Fruit fly (Drosophila melanogaster) whole organism, embryonic: ENCODE results near the gene Gycbeta100B.

ENCODE experiments used
- Adf1 ChIP-seq: fragments of 200-800 bp; sonication (Bioruptor generic); IDR thresholded peaks from 2 replicates; pipeline ENCODE4 v1.3.6; 2022; ENCODE audit warnings: missing biosample characterization, missing genetic modification characterization
- Asciz ChIP-seq: fragments of 200-800 bp; sonication (Bioruptor generic); optimal IDR thresholded peaks from 2 replicates; lab custom pipeline; 2017; ENCODE audit warnings: missing biosample characterization, mild to moderate bottlenecking, missing genetic modification characterization, missing genetic modification reagents
- Atf-2 ChIP-seq: fragments of 200-800 bp; sonication (Bioruptor generic); optimal IDR thresholded peaks from 2 replicates; lab custom pipeline; 2016; ENCODE audit warnings: missing biosample characterization, missing genetic modification characterization
- Bgb ChIP-seq: fragments of 200-800 bp; sonication (Bioruptor generic); IDR thresholded peaks from 2 replicates; pipeline ENCODE4 v1.3.6; 2022; ENCODE audit warnings: missing biosample characterization, missing genetic modification characterization; ENCODE audit not compliant: partially characterized antibody
- CG10979 ChIP-seq: fragments of 200-800 bp; sonication (Bioruptor generic); optimal IDR thresholded peaks from 2 replicates; lab custom pipeline; 2018; ENCODE audit warnings: missing biosample characterization, mild to moderate bottlenecking, missing genetic modification characterization, moderate library complexity
- CG11247 ChIP-seq: fragments of 200-800 bp; sonication (Bioruptor generic); IDR thresholded peaks from 2 replicates; pipeline ENCODE4 v1.3.6; 2022; ENCODE audit warnings: missing biosample characterization, missing genetic modification characterization
- CG12104 ChIP-seq: fragments of 200-800 bp; sonication (Bioruptor generic); optimal IDR thresholded peaks from 3 replicates; lab custom pipeline; 2016; ENCODE audit warnings: missing biosample characterization, missing genetic modification characterization
- CG12219 ChIP-seq: fragments of 200-800 bp; sonication (Bioruptor generic); optimal IDR thresholded peaks from 3 replicates; lab custom pipeline; 2018; ENCODE audit warnings: missing biosample characterization, mild to moderate bottlenecking, missing genetic modification characterization
- CG12299 ChIP-seq: fragments of 200-800 bp; sonication (Bioruptor generic); optimal IDR thresholded peaks from 2 replicates; lab custom pipeline; 2018; ENCODE audit warnings: missing biosample characterization, mild to moderate bottlenecking, missing genetic modification characterization
- CG1233 ChIP-seq: fragments of 200-800 bp; sonication (Bioruptor generic); optimal IDR thresholded peaks from 4 replicates; lab custom pipeline; 2018; ENCODE audit warnings: missing biosample characterization, mild to moderate bottlenecking, missing genetic modification characterization
- CG12659 ChIP-seq: fragments of 200-800 bp; sonication (Bioruptor generic); optimal IDR thresholded peaks from 3 replicates; lab custom pipeline; 2017; ENCODE audit warnings: mild to moderate bottlenecking, missing biosample characterization, missing genetic modification reagents, missing genetic modification characterization
- CG13894 ChIP-seq: fragments of 200-800 bp; sonication (Bioruptor generic); optimal IDR thresholded peaks from 3 replicates; lab custom pipeline; 2018; ENCODE audit warnings: missing biosample characterization, mild to moderate bottlenecking, missing genetic modification characterization, moderate library complexity
- CG15479 ChIP-seq: fragments of 200-800 bp; sonication (Bioruptor generic); optimal IDR thresholded peaks from 3 replicates; lab custom pipeline; 2019; ENCODE audit warnings: missing biosample characterization, mild to moderate bottlenecking, missing genetic modification characterization, moderate library complexity
- CG16813 ChIP-seq: fragments of 200-800 bp; sonication (Bioruptor generic); IDR thresholded peaks from 3 replicates; pipeline ENCODE4 v1.3.6; 2022; ENCODE audit warnings: missing biosample characterization, missing genetic modification characterization; ENCODE audit not compliant: partially characterized antibody
- CG17328 ChIP-seq: fragments of 200-800 bp; sonication (Bioruptor generic); IDR thresholded peaks from 2 replicates; pipeline ENCODE4 v1.3.6; 2022; ENCODE audit warnings: missing biosample characterization, missing genetic modification characterization
- CG18599 ChIP-seq: fragments of 200-800 bp; sonication (Bioruptor generic); optimal IDR thresholded peaks from 3 replicates; lab custom pipeline; 2017; ENCODE audit warnings: missing biosample characterization, missing genetic modification characterization, mild to moderate bottlenecking, moderate library complexity, missing genetic modification reagents
- CG18764 ChIP-seq: fragments of 200-800 bp; sonication (Bioruptor generic); optimal IDR thresholded peaks from 3 replicates; lab custom pipeline; 2016; ENCODE audit warnings: missing biosample characterization, missing genetic modification characterization
- CG2875 ChIP-seq: fragments of 200-800 bp; sonication (Bioruptor generic); optimal IDR thresholded peaks from 2 replicates; lab custom pipeline; 2017; ENCODE audit warnings: missing biosample characterization, mild to moderate bottlenecking, missing genetic modification characterization, missing genetic modification reagents
- CG3281 ChIP-seq: fragments of 200-800 bp; sonication (Bioruptor generic); optimal IDR thresholded peaks from 3 replicates; lab custom pipeline; 2017; ENCODE audit warnings: missing biosample characterization, mild to moderate bottlenecking, missing genetic modification characterization
- CG3407 ChIP-seq: fragments of 200-800 bp; sonication (Bioruptor generic); optimal IDR thresholded peaks from 2 replicates; lab custom pipeline; 2018; ENCODE audit warnings: missing biosample characterization, mild to moderate bottlenecking, missing genetic modification characterization
- CG34376 ChIP-seq: fragments of 200-800 bp; sonication (Bioruptor generic); optimal IDR thresholded peaks from 2 replicates; lab custom pipeline; 2018; ENCODE audit warnings: missing biosample characterization, mild to moderate bottlenecking, missing genetic modification characterization
- CG9876 ChIP-seq: fragments of 200-800 bp; sonication (Bioruptor generic); optimal IDR thresholded peaks from 2 replicates; lab custom pipeline; 2016; ENCODE audit warnings: missing biosample characterization, missing genetic modification characterization
- D19B ChIP-seq: fragments of 200-800 bp; sonication (Bioruptor generic); optimal IDR thresholded peaks from 2 replicates; lab custom pipeline; 2017; ENCODE audit warnings: missing biosample characterization, mild to moderate bottlenecking, missing genetic modification characterization
- Dad ChIP-seq: fragments of 200-800 bp; sonication (Bioruptor generic); optimal IDR thresholded peaks from 3 replicates; lab custom pipeline; 2016; ENCODE audit warnings: missing biosample characterization, missing genetic modification characterization
- Dek ChIP-seq: fragments of 200-800 bp; sonication (Bioruptor generic); optimal IDR thresholded peaks from 3 replicates; lab custom pipeline; 2019; ENCODE audit warnings: missing biosample characterization, mild to moderate bottlenecking, missing genetic modification characterization, moderate library complexity
- Doc3 ChIP-seq: fragments of 200-800 bp; sonication (Bioruptor generic); IDR thresholded peaks from 3 replicates; pipeline ENCODE4 v1.3.6; 2022; ENCODE audit warnings: missing biosample characterization, missing genetic modification characterization; ENCODE audit not compliant: partially characterized antibody
- Drgx ChIP-seq: fragments of 200-800 bp; sonication (Bioruptor generic); IDR thresholded peaks from 2 replicates; pipeline ENCODE4 v1.3.6; 2022; ENCODE audit warnings: missing biosample characterization, missing genetic modification characterization
- Hey ChIP-seq: fragments of 200-800 bp; sonication (Bioruptor generic); optimal IDR thresholded peaks from 3 replicates; lab custom pipeline; 2018; ENCODE audit warnings: missing biosample characterization, mild to moderate bottlenecking, missing genetic modification characterization
- Hr3 ChIP-seq: fragments of 200-800 bp; sonication (Bioruptor generic); optimal IDR thresholded peaks from 3 replicates; lab custom pipeline; 2016; ENCODE audit warnings: missing biosample characterization, missing genetic modification characterization
- NC2β ChIP-seq: fragments of 200-800 bp; sonication (Bioruptor generic); optimal IDR thresholded peaks from 2 replicates; lab custom pipeline; 2016; ENCODE audit warnings: missing biosample characterization, missing genetic modification characterization
- Sox100B ChIP-seq: fragments of 200-800 bp; sonication (Bioruptor generic); optimal IDR thresholded peaks from 3 replicates; lab custom pipeline; 2018; ENCODE audit warnings: missing biosample characterization, mild to moderate bottlenecking, missing genetic modification characterization
- Sry-β ChIP-seq: fragments of 200-800 bp; sonication (Bioruptor generic); optimal IDR thresholded peaks from 2 replicates; lab custom pipeline; 2018; ENCODE audit warnings: missing biosample characterization, mild to moderate bottlenecking, missing genetic modification characterization, moderate library complexity
- Sry-δ ChIP-seq: fragments of 200-800 bp; sonication (Bioruptor generic); optimal IDR thresholded peaks from 2 replicates; lab custom pipeline; 2016; ENCODE audit warnings: missing biosample characterization, missing genetic modification characterization
- YL-1 ChIP-seq: fragments of 200-800 bp; sonication (Bioruptor generic); optimal IDR thresholded peaks from 3 replicates; lab custom pipeline; 2017; ENCODE audit warnings: missing biosample characterization, mild to moderate bottlenecking, missing genetic modification characterization
- ase ChIP-seq: fragments of 200-800 bp; sonication (Bioruptor generic); IDR thresholded peaks from 3 replicates; pipeline ENCODE4 v1.3.6; 2022; ENCODE audit warnings: missing biosample characterization, missing genetic modification characterization
- cg ChIP-seq: fragments of 200-800 bp; sonication (Bioruptor generic); optimal IDR thresholded peaks from 3 replicates; lab custom pipeline; 2019; ENCODE audit warnings: missing biosample characterization, mild to moderate bottlenecking, missing genetic modification characterization, moderate library complexity
- chinmo ChIP-seq: fragments of 200-800 bp; sonication (Bioruptor generic); IDR thresholded peaks from 4 replicates; pipeline ENCODE4 v1.3.6; 2022; ENCODE audit warnings: missing biosample characterization, missing genetic modification characterization; ENCODE audit not compliant: partially characterized antibody
- chm ChIP-seq: fragments of 200-800 bp; sonication (Bioruptor generic); IDR thresholded peaks from 2 replicates; pipeline ENCODE4 v1.3.6; 2022; ENCODE audit warnings: missing biosample characterization, missing genetic modification characterization
- hkb ChIP-seq, 2 experiments: fragments of 200-800 bp in 1 of 2; fragments of >200 bp in 1 of 2; sonication (Bioruptor generic) in 1 of 2; IDR thresholded peaks in 1 of 2; optimal IDR thresholded peaks in 1 of 2; 2 replicates each; pipeline versions ENCODE4 v1.3.6 to Lab custom; 2017 to 2022; ENCODE audit warnings: missing biosample characterization in 1 of 2, missing genetic modification characterization in 1 of 2
- inv ChIP-seq: fragments of 200-800 bp; sonication (Bioruptor generic); IDR thresholded peaks from 2 replicates; pipeline ENCODE4 v1.3.6; 2022; ENCODE audit warnings: missing biosample characterization, missing genetic modification characterization; ENCODE audit not compliant: partially characterized antibody
- jigr1 ChIP-seq: fragments of 200-800 bp; sonication (Bioruptor generic); IDR thresholded peaks from 3 replicates; pipeline ENCODE4 v1.3.6; 2022; ENCODE audit warnings: missing biosample characterization, missing genetic modification characterization
- kah ChIP-seq: fragments of 200-800 bp; sonication (Bioruptor generic); optimal IDR thresholded peaks from 2 replicates; lab custom pipeline; 2018; ENCODE audit warnings: missing biosample characterization, mild to moderate bottlenecking, missing genetic modification characterization
- knrl ChIP-seq: fragments of 200-800 bp; sonication (Bioruptor generic); IDR thresholded peaks from 3 replicates; pipeline ENCODE4 v1.3.6; 2022; ENCODE audit warnings: missing biosample characterization, missing genetic modification characterization; ENCODE audit not compliant: partially characterized antibody
- lov ChIP-seq, 2 experiments: fragments of 200-800 bp in 1 of 2; fragments of >200 bp in 1 of 2; sonication (Bioruptor generic) in 1 of 2; IDR thresholded peaks in 1 of 2; optimal IDR thresholded peaks in 1 of 2; 2 replicates in 1 of 2; 3 replicates in 1 of 2; pipeline versions ENCODE4 v1.3.6 to Lab custom; 2017 to 2022; ENCODE audit warnings: missing biosample characterization in 1 of 2, missing genetic modification characterization in 1 of 2
- pb ChIP-seq: fragments of 200-800 bp; sonication (Bioruptor generic); optimal IDR thresholded peaks from 3 replicates; lab custom pipeline; 2016; ENCODE audit warnings: missing biosample characterization, missing genetic modification characterization
- sc ChIP-seq, 3 experiments: fragments of >200 bp in 2 of 3; fragments of 200-800 bp in 1 of 3; sonication (Bioruptor generic) in 1 of 3; optimal IDR thresholded peaks; 2 replicates in 2 of 3; 3 replicates in 1 of 3; lab custom pipeline; 2017; ENCODE audit warnings: mild to moderate bottlenecking in 1 of 3, missing biosample characterization in 1 of 3, missing genetic modification characterization in 1 of 3, missing genetic modification reagents in 1 of 3
- sens-2 ChIP-seq: fragments of 200-800 bp; sonication (Bioruptor generic); IDR thresholded peaks from 2 replicates; pipeline ENCODE4 v1.3.6; 2022; ENCODE audit warnings: missing biosample characterization, missing genetic modification characterization
- twi ChIP-seq: fragments of 200-800 bp; optimal IDR thresholded peaks from 2 replicates; lab custom pipeline; 2019; ENCODE audit warnings: missing biosample characterization, mild to moderate bottlenecking, missing genetic modification characterization, moderate library complexity
- vnd ChIP-seq: fragments of 200-800 bp; sonication (Bioruptor generic); IDR thresholded peaks from 3 replicates; pipeline ENCODE4 v1.3.6; 2022; ENCODE audit warnings: missing biosample characterization, missing genetic modification characterization; ENCODE audit not compliant: partially characterized antibody

The Gycbeta100B gene

dm6 chr3R:31213227-31213626 is 79.0 kb downstream of the Gycbeta100B start, which contains the start of the genes Zwilch and CG1542 (continued):
- TF ChIP-seq CG18764 (no peak), CG16813 (GFP tag; lab: Robert Waterston, UW) (peak; percentile 78), CG3281 (GFP tag; lab: Kevin White, UChicago) (no peak), CG13894 (no peak), Atf-2 (GFP tag; lab: Kevin White, UChicago) (no peak), knrl (GFP tag; lab: Robert Waterston, UW) (peak; percentile 67), sc (optimal IDR thresholded peaks at IDR 0.05; lab: Kevin White, UChicago) (no peak), sc (GFP tag; optimal IDR thresholded peaks at IDR 0.05; lab: Kevin White, UChicago) (no peak), lov (optimal IDR thresholded peaks at IDR 0.05; lab: Kevin White, UChicago) (no peak), lov (GFP tag; IDR thresholded peaks at IDR 0.05; lab: Robert Waterston, UW) (no peak), Hr3 (no peak), CG12299 (no peak), Sox100B (GFP tag; lab: Kevin White, UChicago) (no peak), vnd (GFP tag; lab: Robert Waterston, UW) (peak; percentile 60; the same call in 2 of the 3 replicates), CG1233 (GFP tag; lab: Kevin White, UChicago) (no peak), chinmo (GFP tag; lab: Robert Waterston, UW) (peak; percentile 88; the same call in 3 of the 4 replicates), D19B (no peak), Drgx (GFP tag; lab: Robert Waterston, UW) (no peak), CG10979 (no peak), CG17328 (GFP tag; lab: Robert Waterston, UW) (no peak), jigr1 (GFP tag; lab: Robert Waterston, UW) (no peak), Hey (tag; lab: Kevin White, UChicago) (no peak), CG3407 (GFP tag; lab: Kevin White, UChicago) (no peak), chm (GFP tag; lab: Robert Waterston, UW) (no peak), Dek (tag; lab: Kevin White, UChicago) (no peak), Adf1 (GFP tag; lab: Robert Waterston, UW) (no peak), NC2β (GFP tag; lab: Kevin White, UChicago) (no peak), CG15479 (GFP tag; lab: Kevin White, UChicago) (no peak), Sry-δ (GFP tag; lab: Kevin White, UChicago) (peak; percentile 79), pb (GFP tag; lab: Kevin White, UChicago) (no peak), CG12104 (GFP tag; lab: Kevin White, UChicago) (no peak), kah (GFP tag; lab: Kevin White, UChicago) (no peak), Bgb (GFP tag; lab: Robert Waterston, UW) (peak; percentile 87), CG34376 (GFP tag; lab: Kevin White, UChicago) (no peak), CG12659 (GFP tag; lab: Kevin White, UChicago) (peak; percentile 62), CG11247 (GFP tag; lab: Robert Waterston, UW) (no peak), twi (tag; lab: Kevin White, UChicago) (no peak), Doc3 (GFP tag; lab: Robert Waterston, UW) (peak; percentile 43), CG9876 (GFP tag; lab: Kevin White, UChicago) (no peak), cg (GFP tag; lab: Kevin White, UChicago) (no peak), Sry-β (GFP tag; lab: Kevin White, UChicago) (no peak), Asciz (GFP tag; lab: Kevin White, UChicago) (no peak), hkb (optimal IDR thresholded peaks at IDR 0.05; lab: Kevin White, UChicago) (no peak), hkb (GFP tag; IDR thresholded peaks at IDR 0.05; lab: Robert Waterston, UW) (no peak), sens-2 (no peak), Dad (no peak), YL-1 (GFP tag; lab: Kevin White, UChicago) (peak; percentile 88), CG12219 (no peak), ase (GFP tag; lab: Robert Waterston, UW) (no peak), CG18599 (no peak), CG2875 (GFP tag; lab: Kevin White, UChicago) (no peak), inv (GFP tag; lab: Robert Waterston, UW) (peak; percentile 63)
